Fruit fly (Drosophila melanogaster): ENCODE measurements around the gene RnpS1.

Gene RnpS1

dm6 chr3R:9533181-9534124, 18.4 kb upstream of the RnpS1 start (continued):
- peak; percentile 88 for TF ChIP-seq Gug (GFP tag; IDR thresholded peaks at IDR 0.05)
- peak; percentile 65 for TF ChIP-seq tup (GFP tag; optimal IDR thresholded peaks at IDR 0.05)
- no peak for TF ChIP-seq Kr (GFP tag; optimal IDR thresholded peaks at IDR 0.05)
- peak; percentile 97 for TF ChIP-seq CG10147 (GFP tag; optimal IDR thresholded peaks at IDR 0.05)
- no peak for TF ChIP-seq Dref (GFP tag; IDR thresholded peaks at IDR 0.05)
- TF ChIP-seq disco-r (GFP tag; optimal IDR thresholded peaks at IDR 0.05), result peak; percentile 86
- 0 out of 2 replicates have a peak, but pooled peaks have one; percentile 14 for TF ChIP-seq sim (GFP tag; IDR thresholded peaks at IDR 0.05)
- peak; percentile 84 for TF ChIP-seq CG11398 (GFP tag; optimal IDR thresholded peaks at IDR 0.05)
- TF ChIP-seq slp2 (GFP tag; optimal IDR thresholded peaks at IDR 0.05), result peak; percentile 93
- TF ChIP-seq CG10366 (GFP tag; IDR thresholded peaks at IDR 0.05), result peak; percentile 80
- peak; percentile 94 for TF ChIP-seq lmd (GFP tag; IDR thresholded peaks at IDR 0.05)
- TF ChIP-seq CG2202 (tag; optimal IDR thresholded peaks at IDR 0.05), result peak; percentile 85
- peak; percentile 92 for TF ChIP-seq Nf-YC (tag; optimal IDR thresholded peaks at IDR 0.05)
- TF ChIP-seq CG12391 (tag; optimal IDR thresholded peaks at IDR 0.05), result peak; percentile 94
- TF ChIP-seq HLH54F (GFP tag; optimal IDR thresholded peaks at IDR 0.05), result peak; percentile 95
- TF ChIP-seq CG32772 (GFP tag; IDR thresholded peaks at IDR 0.05), result peak; percentile 85
- peak; percentile 65 for TF ChIP-seq psq (GFP tag; optimal IDR thresholded peaks at IDR 0.05)
- TF ChIP-seq onecut (GFP tag; IDR thresholded peaks at IDR 0.05), result peak; percentile 80
- TF ChIP-seq Mrtf (GFP tag; IDR thresholded peaks at IDR 0.05), result peak; percentile 83; the same call in 2 of the 3 replicates
- TF ChIP-seq tll (GFP tag; optimal IDR thresholded peaks at IDR 0.05), result peak in 1 of 2 experiments; percentile 38
- peak; percentile 78 for TF ChIP-seq CG17328 (GFP tag; IDR thresholded peaks at IDR 0.05)
- peak in 1 of 3 experiments; percentile 51 for TF ChIP-seq Stat92E (GFP tag; optimal IDR thresholded peaks at IDR 0.05)
- peak; percentile 87 for TF ChIP-seq CG32767 (GFP tag; IDR thresholded peaks at IDR 0.05)
- TF ChIP-seq Fer3 (tag; optimal IDR thresholded peaks at IDR 0.05), result peak; percentile 89
- TF ChIP-seq chinmo (GFP tag; IDR thresholded peaks at IDR 0.05; ENCODE audit: partially characterized antibody), result peak; percentile 95
- TF ChIP-seq cas (GFP tag; IDR thresholded peaks at IDR 0.05), result peak; percentile 61
- peak; percentile 93 for TF ChIP-seq Vsx1 (GFP tag; optimal IDR thresholded peaks at IDR 0.05)
- TF ChIP-seq CG18764 (GFP tag; optimal IDR thresholded peaks at IDR 0.05), result peak; percentile 93
- TF ChIP-seq Doc3 (GFP tag; IDR thresholded peaks at IDR 0.05; ENCODE audit: partially characterized antibody), result 0 out of 3 replicates have a peak, but pooled peaks have one; percentile 19
- peak; percentile 98 for TF ChIP-seq gem (tag; optimal IDR thresholded peaks at IDR 0.05)
- TF ChIP-seq CG4730 (GFP tag; IDR thresholded peaks at IDR 0.05), result peak; percentile 80
- peak; percentile 89 for TF ChIP-seq fu2 (GFP tag; optimal IDR thresholded peaks at IDR 0.05)
- TF ChIP-seq gcm (GFP tag; optimal IDR thresholded peaks at IDR 0.05), result peak; percentile 95
- TF ChIP-seq her (GFP tag; optimal IDR thresholded peaks at IDR 0.05), result peak; percentile 81
- peak; percentile 88 for TF ChIP-seq CG12744 (GFP tag; optimal IDR thresholded peaks at IDR 0.05)
- TF ChIP-seq CG31224 (GFP tag; IDR thresholded peaks at IDR 0.05), result peak; percentile 81; the same call in 1 of the 2 replicates
- TF ChIP-seq dm (GFP tag; optimal IDR thresholded peaks at IDR 0.05), result peak; percentile 74
- TF ChIP-seq Fer1 (GFP tag; optimal IDR thresholded peaks at IDR 0.05), result peak; percentile 97
- TF ChIP-seq fd102C (GFP tag; optimal IDR thresholded peaks at IDR 0.05), result peak; percentile 20
- no peak for TF ChIP-seq pan (optimal IDR thresholded peaks at IDR 0.05)
- TF ChIP-seq pan (GFP tag; optimal IDR thresholded peaks at IDR 0.05 in 1 of 2, IDR thresholded peaks at IDR 0.05 in 1 of 2), result peak in 1 of 2 experiments; percentile 86
- TF ChIP-seq CG10565 (GFP tag; optimal IDR thresholded peaks at IDR 0.05), result peak; percentile 63
- peak; percentile 41; the same call in 1 of the 2 replicates for TF ChIP-seq dati (GFP tag; IDR thresholded peaks at IDR 0.05)
- peak; percentile 98 for TF ChIP-seq odd (GFP tag; optimal IDR thresholded peaks at IDR 0.05)
- TF ChIP-seq CG2199 (GFP tag; IDR thresholded peaks at IDR 0.05), result no peak; the same call in 2 of the 3 replicates
- TF ChIP-seq CG2712 (tag; optimal IDR thresholded peaks at IDR 0.05), result peak; percentile 96
- TF ChIP-seq wdn (GFP tag; IDR thresholded peaks at IDR 0.05), result peak; percentile 84
- TF ChIP-seq CHES-1-like (GFP tag; optimal IDR thresholded peaks at IDR 0.05), result peak; percentile 92
